Worm (Caenorhabditis elegans) whole organism, late embryonic: Measurements from ENCODE around the gene W04E12.5.

Source experiments
- C08G9.2 ChIP-seq: sonication (generic microtip); optimal IDR thresholded peaks from 2 replicates; lab custom pipeline; 2016; ENCODE audit warnings: mild to moderate bottlenecking, missing genetic modification characterization, moderate library complexity, missing compliant biosample characterization
- F13H6.1 ChIP-seq: sonication (generic microtip); optimal IDR thresholded peaks from 2 replicates; lab custom pipeline; 2016; ENCODE audit warnings: missing genetic modification characterization, missing compliant biosample characterization
- ceh-9 ChIP-seq: sonication (generic microtip); optimal IDR thresholded peaks from 2 replicates; lab custom pipeline; 2016; ENCODE audit warnings: mild to moderate bottlenecking, missing genetic modification characterization, inconsistent platforms, missing compliant biosample characterization
- elt-2 ChIP-seq: sonication (generic microtip); optimal IDR thresholded peaks from 2 replicates; lab custom pipeline; 2016; ENCODE audit warnings: missing genetic modification reagents, missing genetic modification characterization, missing compliant biosample characterization
- hlh-6 ChIP-seq: sonication (generic microtip); optimal IDR thresholded peaks from 2 replicates; lab custom pipeline; 2016; ENCODE audit warnings: missing genotype, missing genetic modification characterization, missing compliant biosample characterization
- hlh-8 ChIP-seq: sonication (generic microtip); optimal IDR thresholded peaks from 2 replicates; lab custom pipeline; 2016; ENCODE audit warnings: missing genotype, missing genetic modification characterization, missing compliant biosample characterization
- ref-2 ChIP-seq: sonication (generic microtip); optimal IDR thresholded peaks from 2 replicates; lab custom pipeline; 2016; ENCODE audit warnings: missing genetic modification characterization, missing compliant biosample characterization
- sox-2 ChIP-seq: fragments of 200-800 bp; sonication (Bioruptor generic); IDR thresholded peaks from 2 replicates; pipeline ENCODE4 v1.3.6; 2022; ENCODE audit warnings: missing genetic modification reagents, missing genetic modification characterization, missing compliant biosample characterization
- sox-4 ChIP-seq: sonication (generic microtip); optimal IDR thresholded peaks from 2 replicates; lab custom pipeline; 2017; ENCODE audit warnings: mild to moderate bottlenecking, missing genetic modification characterization, inconsistent platforms, missing compliant biosample characterization
- unc-86 ChIP-seq: sonication (generic microtip); optimal IDR thresholded peaks from 2 replicates; lab custom pipeline; 2016; ENCODE audit warnings: missing genetic modification characterization, missing compliant biosample characterization
- ztf-16 ChIP-seq: sonication (generic microtip); optimal IDR thresholded peaks from 2 replicates; lab custom pipeline; 2017; ENCODE audit warnings: missing genetic modification characterization, missing compliant biosample characterization

ce11 chrV:19783829-19784228, 37.9 kb downstream of the W04E12.5 start, which contains the start of gene srt-45:
- TF ChIP-seq hlh-6, result no peak
- no peak for TF ChIP-seq ztf-16 (tag; lab: Kevin White, UChicago)
- no peak for TF ChIP-seq ceh-9 (tag; lab: Kevin White, UChicago)
- no peak for TF ChIP-seq unc-86
- TF ChIP-seq ref-2 (tag; lab: Kevin White, UChicago), result no peak
- TF ChIP-seq sox-2 (GFP tag; lab: Robert Waterston, UW), result no peak
- TF ChIP-seq C08G9.2, result no peak
- TF ChIP-seq F13H6.1 (tag; lab: Kevin White, UChicago), result no peak
- TF ChIP-seq hlh-8 (tag; lab: Kevin White, UChicago), result no peak
- no peak for TF ChIP-seq sox-4
- no peak for TF ChIP-seq elt-2 (tag; lab: Kevin White, UChicago)
